Fruit fly (Drosophila melanogaster) whole organism, embryonic: ENCODE measurements around the gene ImpL1.
A peak's percentile ranks its signal among the peaks of the same experiment; 100 is the strongest.

ENCODE experiments used
- BEAF-32 ChIP-seq: fragments of 200-800 bp; sonication (Bioruptor generic); optimal IDR thresholded peaks from 3 replicates; lab custom pipeline; 2017; ENCODE audit warnings: missing biosample characterization, missing genetic modification characterization, mild to moderate bottlenecking, moderate library complexity, missing genetic modification reagents
- Bdp1 ChIP-seq: fragments of 200-800 bp; sonication (Bioruptor generic); optimal IDR thresholded peaks from 3 replicates; lab custom pipeline; 2016; ENCODE audit warnings: missing biosample characterization, missing genetic modification characterization
- BtbVII ChIP-seq: fragments of 200-800 bp; sonication (Bioruptor generic); optimal IDR thresholded peaks from 3 replicates; lab custom pipeline; 2017; ENCODE audit warnings: missing biosample characterization, mild to moderate bottlenecking, missing genetic modification characterization
- CG10366 ChIP-seq: fragments of 200-800 bp; sonication (Bioruptor generic); IDR thresholded peaks from 2 replicates; pipeline ENCODE4 v1.3.6; 2022; ENCODE audit warnings: missing biosample characterization, missing genetic modification characterization
- CG11247 ChIP-seq: fragments of 200-800 bp; sonication (Bioruptor generic); IDR thresholded peaks from 2 replicates; pipeline ENCODE4 v1.3.6; 2022; ENCODE audit warnings: missing biosample characterization, missing genetic modification characterization
- CG11456 ChIP-seq: fragments of 200-800 bp; sonication (Bioruptor generic); IDR thresholded peaks from 3 replicates; pipeline ENCODE4 v1.3.6; 2022; ENCODE audit warnings: missing biosample characterization, missing genetic modification characterization
- CG12155 ChIP-seq: fragments of 200-800 bp; sonication (Bioruptor generic); optimal IDR thresholded peaks from 3 replicates; lab custom pipeline; 2016; ENCODE audit warnings: missing biosample characterization, missing genetic modification characterization
- CG12659 ChIP-seq: fragments of 200-800 bp; sonication (Bioruptor generic); optimal IDR thresholded peaks from 3 replicates; lab custom pipeline; 2017; ENCODE audit warnings: mild to moderate bottlenecking, missing biosample characterization, missing genetic modification reagents, missing genetic modification characterization
- CG15011 ChIP-seq: fragments of 200-800 bp; sonication (Bioruptor generic); optimal IDR thresholded peaks from 3 replicates; lab custom pipeline; 2018; ENCODE audit warnings: missing biosample characterization, mild to moderate bottlenecking, missing genetic modification characterization
- CG1602 ChIP-seq: fragments of 200-800 bp; sonication (Bioruptor generic); optimal IDR thresholded peaks from 3 replicates; lab custom pipeline; 2016; ENCODE audit warnings: missing biosample characterization, missing genetic modification characterization
- CG17359 ChIP-seq: fragments of 200-800 bp; sonication (Bioruptor generic); optimal IDR thresholded peaks from 3 replicates; lab custom pipeline; 2018; ENCODE audit warnings: missing biosample characterization, mild to moderate bottlenecking, missing genetic modification characterization, moderate library complexity
- CG18262 ChIP-seq: fragments of 200-800 bp; optimal IDR thresholded peaks from 3 replicates; lab custom pipeline; 2019; ENCODE audit warnings: missing biosample characterization, mild to moderate bottlenecking, missing genetic modification characterization, moderate library complexity
- CG1832 ChIP-seq: fragments of 200-800 bp; sonication (Bioruptor generic); optimal IDR thresholded peaks from 2 replicates; lab custom pipeline; 2017; ENCODE audit warnings: missing biosample characterization, mild to moderate bottlenecking, missing genetic modification characterization, inconsistent platforms
- CG18599 ChIP-seq: fragments of 200-800 bp; sonication (Bioruptor generic); optimal IDR thresholded peaks from 3 replicates; lab custom pipeline; 2017; ENCODE audit warnings: missing biosample characterization, missing genetic modification characterization, mild to moderate bottlenecking, moderate library complexity, missing genetic modification reagents
- CG2116 ChIP-seq: fragments of 200-800 bp; sonication (Bioruptor generic); optimal IDR thresholded peaks from 3 replicates; lab custom pipeline; 2018; ENCODE audit warnings: missing biosample characterization, mild to moderate bottlenecking, missing genetic modification characterization
- CG32767 ChIP-seq: fragments of 200-800 bp; sonication (Bioruptor generic); IDR thresholded peaks from 2 replicates; pipeline ENCODE4 v1.3.6; 2022; ENCODE audit warnings: missing biosample characterization, missing genetic modification characterization
- CG3847 ChIP-seq: fragments of 200-800 bp; sonication (Bioruptor generic); IDR thresholded peaks from 2 replicates; pipeline ENCODE4 v1.3.6; 2022; ENCODE audit warnings: missing biosample characterization, missing genetic modification characterization
- CG3995 ChIP-seq: fragments of 200-800 bp; sonication (Bioruptor generic); optimal IDR thresholded peaks from 3 replicates; lab custom pipeline; 2016; ENCODE audit warnings: missing biosample characterization, missing genetic modification characterization
- CG4617 ChIP-seq: fragments of 200-800 bp; sonication (Bioruptor generic); optimal IDR thresholded peaks from 3 replicates; lab custom pipeline; 2016; ENCODE audit warnings: missing biosample characterization, missing genetic modification characterization, borderline replicate concordance
- CG4730 ChIP-seq: fragments of 200-800 bp; sonication (Bioruptor generic); IDR thresholded peaks from 2 replicates; pipeline ENCODE4 v1.3.6; 2022; ENCODE audit warnings: missing biosample characterization, missing genetic modification characterization
- CG6854 ChIP-seq: fragments of 200-800 bp; sonication (Bioruptor generic); optimal IDR thresholded peaks from 3 replicates; lab custom pipeline; 2017; ENCODE audit warnings: missing biosample characterization, mild to moderate bottlenecking, missing genetic modification characterization
- CG7271 ChIP-seq: fragments of 200-800 bp; sonication (Bioruptor generic); optimal IDR thresholded peaks from 2 replicates; lab custom pipeline; 2018; ENCODE audit warnings: missing biosample characterization, mild to moderate bottlenecking, missing genetic modification characterization, moderate library complexity
- CG7928 ChIP-seq: fragments of 200-800 bp; sonication (Bioruptor generic); optimal IDR thresholded peaks from 2 replicates; lab custom pipeline; 2017; ENCODE audit warnings: missing biosample characterization, mild to moderate bottlenecking, missing genetic modification characterization
- CG8924 ChIP-seq: fragments of 200-800 bp; optimal IDR thresholded peaks from 3 replicates; lab custom pipeline; 2019; ENCODE audit warnings: missing biosample characterization, mild to moderate bottlenecking, missing genetic modification characterization, moderate library complexity
- CG9215 ChIP-seq: fragments of 200-800 bp; sonication (Bioruptor generic); IDR thresholded peaks from 2 replicates; pipeline ENCODE4 v1.3.6; 2022; ENCODE audit warnings: missing biosample characterization, missing genetic modification characterization
- Camta ChIP-seq: fragments of 200-800 bp; sonication (Bioruptor generic); optimal IDR thresholded peaks from 2 replicates; lab custom pipeline; 2016; ENCODE audit warnings: missing biosample characterization, missing genetic modification characterization
- Dip3 ChIP-seq: fragments of 200-800 bp; sonication (Bioruptor generic); optimal IDR thresholded peaks from 3 replicates; lab custom pipeline; 2016; ENCODE audit warnings: missing biosample characterization, missing genetic modification characterization
- HLH54F ChIP-seq: fragments of 200-800 bp; sonication (Bioruptor generic); optimal IDR thresholded peaks from 3 replicates; lab custom pipeline; 2016; ENCODE audit warnings: missing biosample characterization, missing genetic modification characterization
- Mes4 ChIP-seq: fragments of 200-800 bp; sonication (Bioruptor generic); optimal IDR thresholded peaks from 2 replicates; lab custom pipeline; 2016; ENCODE audit warnings: missing biosample characterization, missing genetic modification characterization
- Myb ChIP-seq: fragments of 200-800 bp; sonication (Bioruptor generic); optimal IDR thresholded peaks from 2 replicates; lab custom pipeline; 2016; ENCODE audit warnings: missing biosample characterization, missing genetic modification characterization
- NC2α ChIP-seq: fragments of 200-800 bp; sonication (Bioruptor generic); optimal IDR thresholded peaks from 2 replicates; lab custom pipeline; 2016; ENCODE audit warnings: missing biosample characterization, missing genetic modification characterization
- Opbp ChIP-seq: fragments of 200-800 bp; sonication (Bioruptor generic); IDR thresholded peaks from 3 replicates; pipeline ENCODE4 v1.3.6; 2022; ENCODE audit warnings: missing biosample characterization, missing genetic modification characterization; ENCODE audit not compliant: partially characterized antibody
- Optix ChIP-seq: fragments of 200-800 bp; sonication (Bioruptor generic); IDR thresholded peaks from 3 replicates; pipeline ENCODE4 v1.3.6; 2022; ENCODE audit warnings: missing biosample characterization, missing genetic modification characterization
- Six4 ChIP-seq: fragments of 200-800 bp; sonication (Bioruptor generic); optimal IDR thresholded peaks from 2 replicates; lab custom pipeline; 2016; ENCODE audit warnings: missing biosample characterization, missing genetic modification characterization
- chinmo ChIP-seq: fragments of 200-800 bp; sonication (Bioruptor generic); IDR thresholded peaks from 4 replicates; pipeline ENCODE4 v1.3.6; 2022; ENCODE audit warnings: missing biosample characterization, missing genetic modification characterization; ENCODE audit not compliant: partially characterized antibody
- dm ChIP-seq: fragments of 200-800 bp; sonication (Bioruptor generic); optimal IDR thresholded peaks from 3 replicates; lab custom pipeline; 2016; ENCODE audit warnings: missing biosample characterization, missing genetic modification characterization
- fru ChIP-seq: fragments of >200 bp; optimal IDR thresholded peaks from 2 replicates; lab custom pipeline; 2017
- fu2 ChIP-seq: fragments of 200-800 bp; sonication (Bioruptor generic); optimal IDR thresholded peaks from 2 replicates; lab custom pipeline; 2016; ENCODE audit warnings: missing biosample characterization, missing genetic modification characterization
- hbn ChIP-seq: fragments of 200-800 bp; sonication (Bioruptor generic); IDR thresholded peaks from 2 replicates; pipeline ENCODE4 v1.3.6; 2022; ENCODE audit warnings: missing biosample characterization, missing genetic modification characterization; ENCODE audit not compliant: partially characterized antibody
- hth ChIP-seq: fragments of >200 bp; optimal IDR thresholded peaks from 2 replicates; lab custom pipeline; 2017; ENCODE audit warnings: inconsistent platforms
- jing ChIP-seq: fragments of 200-800 bp; sonication (Bioruptor generic); optimal IDR thresholded peaks from 2 replicates; lab custom pipeline; 2018; ENCODE audit warnings: missing biosample characterization, mild to moderate bottlenecking, missing genetic modification characterization
- knrl ChIP-seq: fragments of 200-800 bp; sonication (Bioruptor generic); IDR thresholded peaks from 3 replicates; pipeline ENCODE4 v1.3.6; 2022; ENCODE audit warnings: missing biosample characterization, missing genetic modification characterization; ENCODE audit not compliant: partially characterized antibody
- mam ChIP-seq: fragments of 200-800 bp; sonication (Bioruptor generic); optimal IDR thresholded peaks from 3 replicates; lab custom pipeline; 2016; ENCODE audit warnings: missing biosample characterization, missing genetic modification characterization
- nau ChIP-seq: fragments of 200-800 bp; sonication (Bioruptor generic); optimal IDR thresholded peaks from 3 replicates; lab custom pipeline; 2017; ENCODE audit warnings: missing biosample characterization, mild to moderate bottlenecking, missing genetic modification characterization, missing genetic modification reagents
- repo ChIP-seq: fragments of 200-800 bp; sonication (Bioruptor generic); optimal IDR thresholded peaks from 2 replicates; lab custom pipeline; 2016; ENCODE audit warnings: missing biosample characterization, missing genetic modification characterization
- sima ChIP-seq: fragments of 200-800 bp; sonication (Bioruptor generic); optimal IDR thresholded peaks from 2 replicates; lab custom pipeline; 2016; ENCODE audit warnings: missing biosample characterization, missing genetic modification characterization
- slou ChIP-seq: fragments of 200-800 bp; sonication (Bioruptor generic); optimal IDR thresholded peaks from 3 replicates; lab custom pipeline; 2016; ENCODE audit warnings: missing biosample characterization, missing genetic modification characterization
- stwl ChIP-seq: fragments of 200-800 bp; sonication (Bioruptor generic); optimal IDR thresholded peaks from 3 replicates; lab custom pipeline; 2018; ENCODE audit warnings: missing biosample characterization, mild to moderate bottlenecking, missing genetic modification characterization, moderate library complexity
- tap ChIP-seq: fragments of 200-800 bp; optimal IDR thresholded peaks from 3 replicates; lab custom pipeline; 2019; ENCODE audit warnings: missing biosample characterization, mild to moderate bottlenecking, missing genetic modification characterization, moderate library complexity
- unpg ChIP-seq: fragments of 200-800 bp; sonication (Bioruptor generic); optimal IDR thresholded peaks from 3 replicates; lab custom pipeline; 2018; ENCODE audit warnings: missing biosample characterization, mild to moderate bottlenecking, missing genetic modification characterization, moderate library complexity
- vvl ChIP-seq: fragments of 200-800 bp; sonication (Bioruptor generic); IDR thresholded peaks from 2 replicates; pipeline ENCODE4 v1.3.6; 2022; ENCODE audit warnings: missing biosample characterization, missing genetic modification characterization

ImpL1 gene

dm6 chr3L:13356084-13356693 lies 26.4 kb upstream of the ImpL1 start, which contains the start of gene Nplp2 (continued):
- peak; percentile 63 for TF ChIP-seq CG17359 (tag; lab: Kevin White, UChicago)
- peak; percentile 69 for TF ChIP-seq CG3847 (GFP tag; lab: Robert Waterston, UW)
- TF ChIP-seq fru (lab: Kevin White, UChicago), result no peak
- no peak for TF ChIP-seq mam (GFP tag; lab: Kevin White, UChicago)
- peak; percentile 41 for TF ChIP-seq CG12659 (GFP tag; lab: Kevin White, UChicago)
- TF ChIP-seq Bdp1, result no peak
- TF ChIP-seq Opbp (GFP tag; lab: Robert Waterston, UW), result no peak
- peak; percentile 34 for TF ChIP-seq tap (tag; lab: Kevin White, UChicago)
- TF ChIP-seq CG15011, result peak; percentile 15
- TF ChIP-seq NC2α (GFP tag; lab: Kevin White, UChicago), result no peak
- TF ChIP-seq Myb, result no peak
- TF ChIP-seq CG4730, result peak; percentile 58
- TF ChIP-seq unpg (GFP tag; lab: Kevin White, UChicago), result peak; percentile 75
- TF ChIP-seq Camta (GFP tag; lab: Kevin White, UChicago), result no peak
- TF ChIP-seq CG7928, result no peak
- TF ChIP-seq repo, result no peak
- no peak for TF ChIP-seq BtbVII (GFP tag; lab: Kevin White, UChicago)
- peak; percentile 40; the same call in 1 of the 2 replicates for TF ChIP-seq CG11247 (GFP tag; lab: Robert Waterston, UW)
- no peak for TF ChIP-seq CG18262 (tag; lab: Kevin White, UChicago)
- TF ChIP-seq CG9215, result peak; percentile 59; the same call in 1 of the 2 replicates
- TF ChIP-seq CG6854 (GFP tag; lab: Kevin White, UChicago), result no peak
- TF ChIP-seq Six4 (GFP tag; lab: Kevin White, UChicago), result peak; percentile 13
- TF ChIP-seq hth (lab: Kevin White, UChicago), result no peak
- no peak for TF ChIP-seq CG7271
- no peak for TF ChIP-seq CG1832 (GFP tag; lab: Kevin White, UChicago)
- TF ChIP-seq Optix (GFP tag; lab: Robert Waterston, UW), result no peak
- no peak for TF ChIP-seq fu2 (GFP tag; lab: Kevin White, UChicago)
- peak; percentile 53 for TF ChIP-seq CG8924
- TF ChIP-seq nau (GFP tag; lab: Kevin White, UChicago), result peak; percentile 8
- no peak for TF ChIP-seq slou (GFP tag; lab: Kevin White, UChicago)
- TF ChIP-seq CG1602, result peak; percentile 40
- TF ChIP-seq CG10366 (GFP tag; lab: Robert Waterston, UW), result peak; percentile 49
- no peak for TF ChIP-seq knrl (GFP tag; lab: Robert Waterston, UW)
- TF ChIP-seq Dip3 (GFP tag; lab: Kevin White, UChicago), result no peak
- TF ChIP-seq stwl (tag; lab: Kevin White, UChicago), result no peak
- TF ChIP-seq jing (GFP tag; lab: Kevin White, UChicago), result no peak
- no peak for TF ChIP-seq HLH54F
- TF ChIP-seq CG12155 (GFP tag; lab: Kevin White, UChicago), result peak; percentile 33
- no peak for TF ChIP-seq CG3995 (GFP tag; lab: Kevin White, UChicago)
- TF ChIP-seq CG18599 (GFP tag; lab: Kevin White, UChicago), result peak; percentile 62
- TF ChIP-seq CG4617 (GFP tag; lab: Kevin White, UChicago), result no peak
- no peak for TF ChIP-seq dm
- TF ChIP-seq sima (GFP tag; lab: Kevin White, UChicago), result no peak
- TF ChIP-seq BEAF-32 (GFP tag; lab: Kevin White, UChicago), result no peak
- TF ChIP-seq chinmo (GFP tag; lab: Robert Waterston, UW), result no peak
- no peak for TF ChIP-seq CG2116 (GFP tag; lab: Kevin White, UChicago)
- TF ChIP-seq vvl (GFP tag; lab: Robert Waterston, UW), result no peak; the same call in 1 of the 2 replicates
- no peak for TF ChIP-seq Mes4 (GFP tag; lab: Kevin White, UChicago)
- 0 out of 2 replicates have a peak, but pooled peaks have one; percentile 47 for TF ChIP-seq CG32767 (GFP tag; lab: Robert Waterston, UW)
- TF ChIP-seq hbn, result no peak
- peak; percentile 71 for TF ChIP-seq CG11456
